Worm (Caenorhabditis elegans) whole organism, mixed stage, embryonic: ENCODE measurements around the gene C25F9.6.

Source experiments
- bed-3 ChIP-seq: fragments of 200-800 bp; sonication (Bioruptor generic); optimal IDR thresholded peaks from 3 replicates; lab custom pipeline; 2018; ENCODE audit warnings: mild to moderate bottlenecking, missing genetic modification characterization, moderate library complexity, missing compliant biosample characterization
- blmp-1 ChIP-seq: fragments of 150-350 bp; optimal IDR thresholded peaks from 2 replicates; lab custom pipeline; 2014; ENCODE audit warnings: missing biosample characterization, missing genetic modification characterization
- ceh-39 ChIP-seq: fragments of 150-350 bp; optimal IDR thresholded peaks from 2 replicates; lab custom pipeline; 2014; ENCODE audit warnings: missing biosample characterization, missing genetic modification characterization
- ceh-43 ChIP-seq: fragments of 200-800 bp; sonication (Bioruptor generic); optimal IDR thresholded peaks from 2 replicates; lab custom pipeline; 2018; ENCODE audit warnings: mild to moderate bottlenecking, missing genetic modification characterization, moderate library complexity, missing compliant biosample characterization
- ceh-83 ChIP-seq: fragments of 200-800 bp; sonication (Bioruptor generic); optimal IDR thresholded peaks from 2 replicates; lab custom pipeline; 2018; ENCODE audit warnings: mild to moderate bottlenecking, missing genetic modification characterization, missing compliant biosample characterization
- ces-1 ChIP-seq: fragments of 150-350 bp; optimal IDR thresholded peaks from 2 replicates; lab custom pipeline; 2014; ENCODE audit warnings: missing biosample characterization, missing genetic modification reagents, missing genetic modification characterization
- cnd-1 ChIP-seq: fragments of 200-800 bp; sonication (Bioruptor generic); optimal IDR thresholded peaks from 2 replicates; lab custom pipeline; 2018; ENCODE audit warnings: mild to moderate bottlenecking, missing genetic modification characterization, missing compliant biosample characterization
- drap-1 ChIP-seq: fragments of 200-800 bp; sonication (Bioruptor generic); optimal IDR thresholded peaks from 3 replicates; lab custom pipeline; 2018; ENCODE audit warnings: mild to moderate bottlenecking, missing genetic modification characterization, missing compliant biosample characterization
- elt-1 ChIP-seq: sonication (generic microtip); optimal IDR thresholded peaks from 2 replicates; lab custom pipeline; 2017; ENCODE audit warnings: missing genetic modification characterization, mild to moderate bottlenecking, missing compliant biosample characterization, antibody characterized with exemption, moderate library complexity, borderline replicate concordance; ENCODE audit not compliant: insufficient read depth
- elt-3 ChIP-seq: fragments of 150-350 bp; optimal IDR thresholded peaks from 2 replicates; lab custom pipeline; 2014; ENCODE audit warnings: missing biosample characterization, missing genetic modification characterization
- flh-1 ChIP-seq: fragments of 200-800 bp; sonication (Bioruptor generic); optimal IDR thresholded peaks from 2 replicates; lab custom pipeline; 2018; ENCODE audit warnings: mild to moderate bottlenecking, missing genetic modification characterization, moderate library complexity, missing compliant biosample characterization
- ham-2 ChIP-seq: fragments of 200-800 bp; sonication (Bioruptor generic); optimal IDR thresholded peaks from 2 replicates; lab custom pipeline; 2018; ENCODE audit warnings: mild to moderate bottlenecking, missing genetic modification characterization, missing compliant biosample characterization
- hlh-1 ChIP-seq: fragments of 150-350 bp; optimal IDR thresholded peaks from 2 replicates; lab custom pipeline; 2014; ENCODE audit warnings: missing biosample characterization, missing genetic modification reagents, missing genetic modification characterization
- lin-13 ChIP-seq: fragments of 150-350 bp; optimal IDR thresholded peaks from 2 replicates; lab custom pipeline; 2014; ENCODE audit warnings: missing biosample characterization, missing genetic modification characterization
- lin-32 ChIP-seq: fragments of 200-800 bp; sonication (Bioruptor generic); optimal IDR thresholded peaks from 2 replicates; lab custom pipeline; 2018; ENCODE audit warnings: mild to moderate bottlenecking, missing genetic modification characterization, missing compliant biosample characterization
- lsy-2 ChIP-seq: fragments of 150-350 bp; optimal IDR thresholded peaks from 2 replicates; lab custom pipeline; 2014; ENCODE audit warnings: missing biosample characterization, missing genetic modification characterization
- mab-5 ChIP-seq: fragments of 150-350 bp; optimal IDR thresholded peaks from 2 replicates; lab custom pipeline; 2014; ENCODE audit warnings: missing biosample characterization, missing genetic modification characterization
- mep-1 ChIP-seq: fragments of 150-350 bp; optimal IDR thresholded peaks from 2 replicates; lab custom pipeline; 2017; ENCODE audit warnings: missing biosample characterization, missing genetic modification reagents, missing genetic modification characterization, inconsistent platforms
- mls-2 ChIP-seq: sonication (generic microtip); optimal IDR thresholded peaks from 2 replicates; lab custom pipeline; 2016; ENCODE audit warnings: mild to moderate bottlenecking, missing genetic modification characterization, moderate library complexity, missing compliant biosample characterization
- nhr-12 ChIP-seq: fragments of 150-350 bp; optimal IDR thresholded peaks from 2 replicates; lab custom pipeline; 2014; ENCODE audit warnings: missing biosample characterization, missing genetic modification characterization
- nhr-2 ChIP-seq: fragments of 150-350 bp; optimal IDR thresholded peaks from 2 replicates; lab custom pipeline; 2014; ENCODE audit warnings: missing biosample characterization, missing genetic modification characterization
- nhr-237 ChIP-seq: fragments of 150-350 bp; optimal IDR thresholded peaks from 2 replicates; lab custom pipeline; 2014; ENCODE audit warnings: missing biosample characterization, missing genetic modification characterization
- nhr-28 ChIP-seq: fragments of 150-350 bp; optimal IDR thresholded peaks from 2 replicates; lab custom pipeline; 2014; ENCODE audit warnings: missing biosample characterization, missing genetic modification characterization
- pha-4 ChIP-seq: fragments of 150-350 bp; optimal IDR thresholded peaks from 2 replicates; lab custom pipeline; 2018; ENCODE audit warnings: missing biosample characterization, missing genetic modification reagents, missing genetic modification characterization
- sem-2 ChIP-seq: fragments of 200-800 bp; sonication (Bioruptor generic); optimal IDR thresholded peaks from 2 replicates; lab custom pipeline; 2018; ENCODE audit warnings: mild to moderate bottlenecking, missing genetic modification characterization, missing compliant biosample characterization
- snpc-4 ChIP-seq: fragments of 150-350 bp; optimal IDR thresholded peaks from 2 replicates; lab custom pipeline; 2014; ENCODE audit warnings: missing biosample characterization, missing genetic modification characterization
- sptf-1 ChIP-seq: sonication (generic microtip); optimal IDR thresholded peaks from 2 replicates; lab custom pipeline; 2017; ENCODE audit warnings: mild to moderate bottlenecking, missing genetic modification characterization, moderate library complexity, missing compliant biosample characterization
- tbx-8 ChIP-seq: fragments of 200-800 bp; sonication (Bioruptor generic); optimal IDR thresholded peaks from 2 replicates; lab custom pipeline; 2018; ENCODE audit warnings: mild to moderate bottlenecking, missing genetic modification characterization, moderate library complexity, missing compliant biosample characterization
- unc-39 ChIP-seq: fragments of 150-350 bp; optimal IDR thresholded peaks from 2 replicates; lab custom pipeline; 2014; ENCODE audit warnings: missing biosample characterization, missing genetic modification characterization
- unc-62 ChIP-seq: fragments of 150-350 bp; optimal IDR thresholded peaks from 2 replicates; lab custom pipeline; 2014; ENCODE audit warnings: missing biosample characterization, missing genetic modification reagents, missing genetic modification characterization
- zip-8 ChIP-seq: fragments of 150-350 bp; optimal IDR thresholded peaks from 2 replicates; lab custom pipeline; 2014; ENCODE audit warnings: missing biosample characterization, missing genetic modification characterization
- ztf-11 ChIP-seq: fragments of 150-350 bp; optimal IDR thresholded peaks from 2 replicates; lab custom pipeline; 2014; ENCODE audit warnings: missing biosample characterization, missing genetic modification characterization

C25F9.6 gene

DNA sequence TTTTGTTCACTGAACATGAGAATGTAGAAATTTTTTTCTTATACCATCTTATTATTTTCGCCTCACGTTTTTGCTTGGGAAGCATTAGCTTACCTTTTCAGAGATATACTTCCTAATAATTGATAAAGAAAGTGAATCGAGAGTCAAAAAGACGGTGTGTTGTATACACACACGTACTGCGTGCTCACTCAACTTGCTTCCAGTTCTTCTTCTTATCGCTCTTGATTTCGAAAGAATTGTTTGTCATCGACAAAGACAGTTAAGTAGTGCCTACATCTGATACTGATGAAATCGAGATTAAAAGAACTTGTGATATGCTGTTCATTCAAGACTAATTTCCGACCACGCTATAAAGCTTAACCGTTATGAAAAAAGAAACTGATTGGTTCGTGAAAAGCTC, 5.5 kb upstream of the C25F9.6 start, which contains the start of gene C25F9.5:
Gene C25F9.5 (minus strand): TSS at position 195 of the 400 bp plus-strand sequence.
- TF ChIP-seq ceh-43 (GFP tag; lab: Kevin White, UChicago) (no peak), elt-3 (tag; lab: Kevin White, UChicago) (no peak), mab-5 (tag; lab: Kevin White, UChicago) (no peak), sem-2 (no peak), ces-1 (GFP tag; lab: Kevin White, UChicago) (no peak), tbx-8 (GFP tag; lab: Kevin White, UChicago) (no peak), unc-62 (GFP tag; lab: Kevin White, UChicago) (no peak), ztf-11 (no peak), lin-32 (GFP tag; lab: Kevin White, UChicago) (no peak), nhr-237 (tag; lab: Kevin White, UChicago) (no peak), nhr-12 (no peak), pha-4 (tag; lab: Kevin White, UChicago) (no peak), snpc-4 (tag; lab: Kevin White, UChicago) (no peak), nhr-2 (no peak), ham-2 (GFP tag; lab: Kevin White, UChicago) (no peak), zip-8 (no peak), flh-1 (GFP tag; lab: Kevin White, UChicago) (no peak)

DNA sequence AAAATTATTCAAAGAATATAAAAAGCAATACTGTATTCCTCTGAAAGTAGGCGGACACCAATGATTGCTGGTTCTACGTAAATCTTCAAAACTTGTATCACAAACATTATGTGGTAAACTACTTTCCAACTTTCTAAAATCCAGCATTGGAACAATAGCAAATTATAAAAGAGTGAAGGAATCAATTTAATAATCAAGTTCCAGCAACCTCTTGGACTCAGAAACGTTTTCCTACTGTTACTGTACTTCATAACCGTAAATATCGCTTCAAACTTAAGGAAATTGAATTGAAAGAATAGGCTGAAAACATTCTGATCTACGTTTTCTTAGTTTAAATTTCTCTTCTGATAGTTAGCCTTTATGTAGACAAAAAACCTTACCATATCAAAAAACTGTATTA, 1.5 kb downstream of the C25F9.6 start:
- TF ChIP-seq nhr-12 = no peak
- no peak for TF ChIP-seq nhr-237 (tag; lab: Kevin White, UChicago)
- no peak for TF ChIP-seq mep-1
- no peak for TF ChIP-seq hlh-1
- TF ChIP-seq flh-1 (GFP tag; lab: Kevin White, UChicago) = no peak
- no peak for TF ChIP-seq zip-8
- no peak for TF ChIP-seq elt-3 (tag; lab: Kevin White, UChicago)
- no peak for TF ChIP-seq sptf-1
- no peak for TF ChIP-seq drap-1 (GFP tag; lab: Kevin White, UChicago)
- no peak for TF ChIP-seq blmp-1 (tag; lab: Kevin White, UChicago)
- no peak for TF ChIP-seq nhr-2
- no peak for TF ChIP-seq ceh-43 (GFP tag; lab: Kevin White, UChicago)
- TF ChIP-seq ham-2 (GFP tag; lab: Kevin White, UChicago) = no peak
- no peak for TF ChIP-seq bed-3 (GFP tag; lab: Kevin White, UChicago)
- no peak for TF ChIP-seq ztf-11
- TF ChIP-seq mls-2 = no peak
- TF ChIP-seq unc-39 (tag; lab: Kevin White, UChicago) = no peak
- TF ChIP-seq lsy-2 (tag; lab: Kevin White, UChicago) = no peak

DNA sequence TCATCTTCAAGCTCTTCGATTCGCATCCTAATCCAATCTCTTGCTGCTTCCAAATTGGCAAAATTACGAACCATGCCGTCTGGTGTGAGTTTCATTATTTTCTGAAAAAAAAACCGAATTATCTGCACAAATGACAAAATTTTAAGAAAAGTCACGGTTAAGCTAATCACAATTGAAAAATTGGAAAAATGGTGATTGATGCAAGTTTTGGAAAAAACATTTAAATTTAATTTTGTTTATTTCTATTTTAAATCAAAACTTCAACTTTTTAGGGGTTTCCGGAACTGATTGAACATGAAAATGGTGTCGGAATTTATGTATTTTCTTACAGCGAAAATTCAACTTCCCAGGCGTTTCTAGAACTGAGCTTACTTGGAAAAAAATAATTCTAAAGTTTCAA, 2.3 kb downstream of the C25F9.6 start, which contains the start of gene C25F9.12:
Gene C25F9.12 (minus strand): TSS at position 101 of the 400 bp plus-strand sequence.
- TF ChIP-seq ham-2 (GFP tag; lab: Kevin White, UChicago) = no peak
- no peak for TF ChIP-seq sptf-1
- TF ChIP-seq mls-2 = no peak
- TF ChIP-seq cnd-1 = no peak
- TF ChIP-seq flh-1 (GFP tag; lab: Kevin White, UChicago) = no peak
- TF ChIP-seq ceh-83 (GFP tag; lab: Kevin White, UChicago) = no peak
- no peak for TF ChIP-seq nhr-237 (tag; lab: Kevin White, UChicago)

DNA sequence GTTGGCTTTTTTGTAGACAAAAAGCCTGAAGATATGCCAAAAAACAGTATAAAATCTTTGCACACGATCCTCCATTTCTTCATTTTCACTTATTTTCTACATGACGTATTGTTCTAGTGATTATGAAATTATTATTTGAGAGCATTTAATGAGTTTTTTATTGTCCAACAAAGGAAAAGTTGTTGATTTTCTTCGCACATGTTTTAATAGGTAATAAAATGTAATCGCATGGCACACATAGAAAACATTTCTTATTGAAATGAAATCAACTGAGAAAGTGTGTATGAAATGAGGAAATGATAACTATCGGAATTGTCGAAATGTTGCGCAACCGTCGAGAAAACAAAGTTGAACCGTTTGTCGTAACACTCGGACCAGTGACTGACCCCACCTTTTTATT, 3.7 kb downstream of the C25F9.6 start:
- TF ChIP-seq mls-2 (no peak), elt-3 (tag; lab: Kevin White, UChicago) (no peak), nhr-28 (no peak), zip-8 (peak; percentile 7), lin-13 (tag; lab: Kevin White, UChicago) (no peak)

DNA sequence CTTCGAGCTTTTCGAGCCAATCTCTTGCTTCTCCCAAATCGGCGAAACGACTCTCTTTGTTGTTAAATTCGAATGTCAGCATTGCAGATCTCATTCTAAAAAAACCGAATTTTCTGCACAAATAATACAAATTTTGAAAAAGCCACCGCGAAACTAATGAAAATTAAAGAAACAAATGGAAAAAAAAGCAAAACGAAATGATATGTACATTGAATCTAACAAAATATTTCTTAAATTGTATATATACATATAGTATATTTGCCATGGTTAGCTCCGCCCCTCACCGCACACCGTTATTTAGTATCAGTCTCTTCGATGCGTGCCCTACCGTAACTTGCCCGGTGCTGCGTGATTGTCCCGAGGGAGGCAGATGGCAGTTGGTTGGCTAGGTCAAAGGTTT, 4.5 kb downstream of the C25F9.6 start, which contains the start of gene srw-86:
Gene srw-86 (minus strand): TSS at position 101 of the 400 bp plus-strand sequence.
- no peak for TF ChIP-seq nhr-28
- no peak for TF ChIP-seq sptf-1
- TF ChIP-seq elt-1 (tag; lab: Kevin White, UChicago) = no peak
- TF ChIP-seq, all 35 proteins: peak for 0

DNA sequence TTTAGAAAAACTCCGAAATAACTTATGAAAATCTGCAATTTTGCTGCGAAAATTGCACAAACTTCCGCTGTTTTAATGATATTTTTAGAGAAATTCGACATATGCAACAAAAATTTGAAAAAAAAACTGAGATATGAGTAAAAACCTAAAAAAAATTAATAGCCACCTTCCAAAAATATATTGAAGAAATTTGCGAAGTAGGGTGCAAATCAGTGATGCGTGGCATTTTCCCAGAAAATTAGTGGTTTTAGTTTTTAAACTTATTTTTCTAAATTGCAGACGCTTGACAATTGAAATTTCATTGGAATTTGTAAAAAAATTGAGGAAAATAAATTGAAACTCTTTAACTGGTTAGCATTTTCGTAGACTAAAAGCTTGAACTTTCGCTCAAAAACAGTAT, 6.2 kb downstream of the C25F9.6 start, which contains the start of gene C25F9.13:
Gene C25F9.13 (minus strand): TSS at position 101 of the 400 bp plus-strand sequence.
- TF ChIP-seq lsy-2 (tag; lab: Kevin White, UChicago) (no peak), bed-3 (GFP tag; lab: Kevin White, UChicago) (no peak), nhr-28 (no peak), cnd-1 (no peak), zip-8 (no peak), nhr-2 (no peak), drap-1 (GFP tag; lab: Kevin White, UChicago) (no peak), elt-1 (tag; lab: Kevin White, UChicago) (no peak), lin-13 (tag; lab: Kevin White, UChicago) (no peak), blmp-1 (tag; lab: Kevin White, UChicago) (no peak), sem-2 (no peak), pha-4 (tag; lab: Kevin White, UChicago) (no peak), tbx-8 (GFP tag; lab: Kevin White, UChicago) (no peak), unc-62 (GFP tag; lab: Kevin White, UChicago) (no peak), ceh-39 (tag; lab: Kevin White, UChicago) (no peak), nhr-12 (no peak), mab-5 (tag; lab: Kevin White, UChicago) (no peak), nhr-237 (tag; lab: Kevin White, UChicago) (no peak), hlh-1 (no peak), ces-1 (GFP tag; lab: Kevin White, UChicago) (no peak)
